Worm (Caenorhabditis elegans): ENCODE data around the gene K04G7.1.

The K04G7.1 gene

ce11 chrIII:7142172-7142601, 20.3 kb upstream of the K04G7.1 start (continued):
- no peak for TF ChIP-seq fkh-8 (tag; optimal IDR thresholded peaks at IDR 0.05)
- peak; percentile 96 for TF ChIP-seq snpc-4 (tag; optimal IDR thresholded peaks at IDR 0.05)
- peak; percentile 33 for TF ChIP-seq dsc-1 (tag; optimal IDR thresholded peaks at IDR 0.05)
- TF ChIP-seq lsy-2 (tag; optimal IDR thresholded peaks at IDR 0.05), result peak in 1 of 2 experiments; percentile 30
- TF ChIP-seq ceh-90 (tag; optimal IDR thresholded peaks at IDR 0.05), result no peak
- no peak for TF ChIP-seq aha-1 (tag; optimal IDR thresholded peaks at IDR 0.05)
- no peak for TF ChIP-seq ets-5 (GFP tag; IDR thresholded peaks at IDR 0.05)
- TF ChIP-seq F16B12.6 (tag; optimal IDR thresholded peaks at IDR 0.05), result no peak
- no peak for TF ChIP-seq ztf-11 (tag; optimal IDR thresholded peaks at IDR 0.05)
- no peak for TF ChIP-seq nhr-28 (tag; optimal IDR thresholded peaks at IDR 0.05)
- no peak for TF ChIP-seq egl-13 (tag; optimal IDR thresholded peaks at IDR 0.05)
- TF ChIP-seq nhr-76 (tag; optimal IDR thresholded peaks at IDR 0.05), result no peak
- TF ChIP-seq unc-98 (GFP tag; IDR thresholded peaks at IDR 0.05), result no peak
- TF ChIP-seq mdl-1 (tag; optimal IDR thresholded peaks at IDR 0.05), result no peak
- peak; percentile 40 for TF ChIP-seq nhr-20 (tag; optimal IDR thresholded peaks at IDR 0.05)
- TF ChIP-seq xbp-1 (tag; optimal IDR thresholded peaks at IDR 0.05), result peak; percentile 3
- no peak for TF ChIP-seq jun-1 (tag; optimal IDR thresholded peaks at IDR 0.05)
- no peak for TF ChIP-seq dpl-1 (GFP tag; optimal IDR thresholded peaks at IDR 0.05)
- TF ChIP-seq nhr-19 (GFP tag; conservative IDR thresholded peaks at IDR 0.05), result peak; percentile 67
- no peak for TF ChIP-seq sptf-1 (tag; optimal IDR thresholded peaks at IDR 0.05)
- no peak for TF ChIP-seq tbx-2 (tag; optimal IDR thresholded peaks at IDR 0.05)
- peak; percentile 74 for TF ChIP-seq nhr-47 (tag; optimal IDR thresholded peaks at IDR 0.05)
- no peak for TF ChIP-seq fkh-4 (tag; optimal IDR thresholded peaks at IDR 0.05; ENCODE audit: borderline replicate concordance)
- no peak; the same call in 1 of the 2 replicates for TF ChIP-seq grh-1 (GFP tag; IDR thresholded peaks at IDR 0.05)
- TF ChIP-seq fos-1 (tag; optimal IDR thresholded peaks at IDR 0.05), result no peak
- no peak for TF ChIP-seq fkh-10 (GFP tag; optimal IDR thresholded peaks at IDR 0.05)
- TF ChIP-seq lin-14 (GFP tag; optimal IDR thresholded peaks at IDR 0.05), result peak; percentile 35
- TF ChIP-seq ceh-82 (tag; optimal IDR thresholded peaks at IDR 0.05), result no peak
- no peak for TF ChIP-seq Y116A8C.19 (tag; optimal IDR thresholded peaks at IDR 0.05; ENCODE audit: borderline replicate concordance)
- 0 out of 2 replicates have a peak, but pooled peaks have one; percentile 29 for TF ChIP-seq ceh-88 (GFP tag; IDR thresholded peaks at IDR 0.05)
- no peak for TF ChIP-seq unc-130 (tag; optimal IDR thresholded peaks at IDR 0.05)
- no peak for TF ChIP-seq ceh-63 (GFP tag; optimal IDR thresholded peaks at IDR 0.05)
- peak; percentile 33 for TF ChIP-seq rnt-1 (tag; optimal IDR thresholded peaks at IDR 0.05)
- no peak for TF ChIP-seq ces-1 (GFP tag; optimal IDR thresholded peaks at IDR 0.05)
- no peak for TF ChIP-seq lin-13 (GFP tag; optimal IDR thresholded peaks at IDR 0.05)
- peak; percentile 41 for TF ChIP-seq elt-2 (tag; optimal IDR thresholded peaks at IDR 0.05)
- TF ChIP-seq lir-3 (tag; optimal IDR thresholded peaks at IDR 0.05; ENCODE audit: poor library complexity), result no peak
- no peak for TF ChIP-seq hlh-17 (GFP tag; optimal IDR thresholded peaks at IDR 0.05; ENCODE audit: borderline replicate concordance)
- TF ChIP-seq blmp-1 (tag; optimal IDR thresholded peaks at IDR 0.05), result no peak

- TF ChIP-seq mep-1 (tag; optimal IDR thresholded peaks at IDR 0.05) (no peak), lin-14 (GFP tag; optimal IDR thresholded peaks at IDR 0.05) (peak; percentile 35), lir-3 (tag; optimal IDR thresholded peaks at IDR 0.05; ENCODE audit: poor library complexity) (no peak), snu-23 (GFP tag; optimal IDR thresholded peaks at IDR 0.05) (no peak), ceh-8 (GFP tag; optimal IDR thresholded peaks at IDR 0.05) (peak; percentile 13), jun-1 (tag; optimal IDR thresholded peaks at IDR 0.05) (no peak)
Observed at ce11 chrIII:7144749-7145148, 17.8 kb upstream of the K04G7.1 start, which contains the start of gene glr-2. TSS of gene glr-2 (minus strand) at chrIII:7144959.

Data from whole organism, L1 larva.